Fruit fly (Drosophila melanogaster) whole organism, embryonic: ENCODE data around the gene Frmd5.

Experiments
- ATbp ChIP-seq: fragments of 200-800 bp; sonication (Bioruptor generic); optimal IDR thresholded peaks from 2 replicates; lab custom pipeline; 2017; ENCODE audit warnings: missing biosample characterization, mild to moderate bottlenecking, missing genetic modification characterization, missing genetic modification reagents
- Abd-B ChIP-seq: fragments of 200-800 bp; sonication (Bioruptor generic); optimal IDR thresholded peaks from 2 replicates; lab custom pipeline; 2018; ENCODE audit warnings: missing biosample characterization, mild to moderate bottlenecking, missing genetic modification characterization, moderate library complexity
- CG10654 ChIP-seq: fragments of 200-800 bp; sonication (Bioruptor generic); optimal IDR thresholded peaks from 2 replicates; lab custom pipeline; 2016; ENCODE audit warnings: missing biosample characterization, missing genetic modification characterization
- CG12071 ChIP-seq: fragments of 200-800 bp; sonication (Bioruptor generic); optimal IDR thresholded peaks from 3 replicates; lab custom pipeline; 2018; ENCODE audit warnings: missing biosample characterization, mild to moderate bottlenecking, missing genetic modification characterization
- CG12391 ChIP-seq: fragments of 200-800 bp; sonication (Bioruptor generic); optimal IDR thresholded peaks from 3 replicates; lab custom pipeline; 2018; ENCODE audit warnings: missing biosample characterization, mild to moderate bottlenecking, missing genetic modification characterization, moderate library complexity
- CG12744 ChIP-seq: fragments of 200-800 bp; sonication (Bioruptor generic); optimal IDR thresholded peaks from 2 replicates; lab custom pipeline; 2016; ENCODE audit warnings: missing biosample characterization, missing genetic modification characterization
- CG13424 ChIP-seq: fragments of 200-800 bp; sonication (Bioruptor generic); optimal IDR thresholded peaks from 2 replicates; lab custom pipeline; 2019; ENCODE audit warnings: missing biosample characterization, mild to moderate bottlenecking, missing genetic modification characterization, moderate library complexity
- CG13624 ChIP-seq: fragments of 200-800 bp; sonication (Bioruptor generic); optimal IDR thresholded peaks from 2 replicates; lab custom pipeline; 2016; ENCODE audit warnings: missing biosample characterization, missing genetic modification characterization
- CG15073 ChIP-seq: fragments of 200-800 bp; sonication (Bioruptor generic); optimal IDR thresholded peaks from 2 replicates; lab custom pipeline; 2016; ENCODE audit warnings: missing biosample characterization, missing genetic modification characterization
- CG17385 ChIP-seq: fragments of 200-800 bp; sonication (Bioruptor generic); optimal IDR thresholded peaks from 3 replicates; lab custom pipeline; 2018; ENCODE audit warnings: missing biosample characterization, mild to moderate bottlenecking, missing genetic modification characterization
- CG17568 ChIP-seq: fragments of 200-800 bp; sonication (Bioruptor generic); optimal IDR thresholded peaks from 2 replicates; lab custom pipeline; 2018; ENCODE audit warnings: missing biosample characterization, mild to moderate bottlenecking, missing genetic modification characterization, moderate library complexity
- CG17829 ChIP-seq: fragments of 200-800 bp; optimal IDR thresholded peaks from 2 replicates; lab custom pipeline; 2019; ENCODE audit warnings: missing biosample characterization, mild to moderate bottlenecking, missing genetic modification characterization, moderate library complexity
- CG31365 ChIP-seq: fragments of 200-800 bp; sonication (Bioruptor generic); optimal IDR thresholded peaks from 2 replicates; lab custom pipeline; 2018; ENCODE audit warnings: missing biosample characterization, mild to moderate bottlenecking, missing genetic modification characterization
- CG4282 ChIP-seq: fragments of 200-800 bp; sonication (Bioruptor generic); optimal IDR thresholded peaks from 2 replicates; lab custom pipeline; 2016; ENCODE audit warnings: missing biosample characterization, missing genetic modification characterization
- CG6683 ChIP-seq: fragments of 200-800 bp; sonication (Bioruptor generic); optimal IDR thresholded peaks from 2 replicates; lab custom pipeline; 2017; ENCODE audit warnings: missing biosample characterization, mild to moderate bottlenecking, missing genetic modification characterization, missing genetic modification reagents
- CG7839 ChIP-seq: fragments of 200-800 bp; sonication (Bioruptor generic); optimal IDR thresholded peaks from 3 replicates; lab custom pipeline; 2018; ENCODE audit warnings: missing biosample characterization, mild to moderate bottlenecking, missing genetic modification characterization, moderate library complexity
- CG9797 ChIP-seq: fragments of 200-800 bp; sonication (Bioruptor generic); optimal IDR thresholded peaks from 3 replicates; lab custom pipeline; 2018; ENCODE audit warnings: missing biosample characterization, mild to moderate bottlenecking, missing genetic modification characterization
- CTCF ChIP-seq: fragments of 200-800 bp; sonication (Bioruptor generic); optimal IDR thresholded peaks from 2 replicates; lab custom pipeline; 2017; ENCODE audit warnings: missing biosample characterization, mild to moderate bottlenecking, missing genetic modification characterization, moderate library complexity
- Dll ChIP-seq: fragments of 200-800 bp; sonication (Bioruptor generic); IDR thresholded peaks from 4 replicates; pipeline ENCODE4 v1.3.6; 2022; ENCODE audit warnings: missing biosample characterization, missing genetic modification characterization; ENCODE audit not compliant: partially characterized antibody
- H15 ChIP-seq: fragments of 200-800 bp; sonication (Bioruptor generic); IDR thresholded peaks from 3 replicates; pipeline ENCODE4 v1.3.6; 2022; ENCODE audit warnings: missing biosample characterization, missing genetic modification characterization
- HLH4C ChIP-seq: fragments of 200-800 bp; sonication (Bioruptor generic); IDR thresholded peaks from 3 replicates; pipeline ENCODE4 v1.3.6; 2022; ENCODE audit warnings: missing biosample characterization, missing genetic modification characterization; ENCODE audit not compliant: partially characterized antibody
- Lhr ChIP-seq: fragments of 200-800 bp; sonication (Bioruptor generic); optimal IDR thresholded peaks from 3 replicates; lab custom pipeline; 2017; ENCODE audit warnings: mild to moderate bottlenecking, missing biosample characterization, missing genetic modification reagents, missing genetic modification characterization
- PHDP ChIP-seq: fragments of 200-800 bp; sonication (Bioruptor generic); optimal IDR thresholded peaks from 3 replicates; lab custom pipeline; 2018; ENCODE audit warnings: missing biosample characterization, mild to moderate bottlenecking, missing genetic modification characterization, moderate library complexity
- Scr ChIP-seq: fragments of 200-800 bp; sonication (Bioruptor generic); IDR thresholded peaks from 2 replicates; pipeline ENCODE4 v1.3.6; 2022; ENCODE audit warnings: missing biosample characterization, missing genetic modification characterization; ENCODE audit not compliant: partially characterized antibody
- Sox100B ChIP-seq: fragments of 200-800 bp; sonication (Bioruptor generic); optimal IDR thresholded peaks from 3 replicates; lab custom pipeline; 2018; ENCODE audit warnings: missing biosample characterization, mild to moderate bottlenecking, missing genetic modification characterization
- Stat92E ChIP-seq, 3 experiments: fragments of >200 bp in 2 of 3; fragments of 200-800 bp in 1 of 3; sonication (Bioruptor generic) in 1 of 3; optimal IDR thresholded peaks; 2 replicates each; lab custom pipeline; 2017 to 2019; ENCODE audit warnings: missing biosample characterization in 3 of 3, missing genetic modification characterization in 3 of 3, mild to moderate bottlenecking in 1 of 3, moderate library complexity in 1 of 3
- Xrp1 ChIP-seq: fragments of 200-800 bp; sonication (Bioruptor generic); IDR thresholded peaks from 2 replicates; pipeline ENCODE4 v1.3.6; 2022; ENCODE audit warnings: missing biosample characterization, missing genetic modification characterization
- abd-A ChIP-seq: fragments of 200-800 bp; sonication (Bioruptor generic); optimal IDR thresholded peaks from 3 replicates; lab custom pipeline; 2019; ENCODE audit warnings: missing biosample characterization, mild to moderate bottlenecking, missing genetic modification characterization, moderate library complexity
- bbx ChIP-seq: fragments of 200-800 bp; sonication (Bioruptor generic); IDR thresholded peaks from 2 replicates; pipeline ENCODE4 v1.3.6; 2022; ENCODE audit warnings: missing biosample characterization, missing genetic modification characterization; ENCODE audit not compliant: partially characterized antibody
- dmrt11E ChIP-seq: fragments of 200-800 bp; sonication (Bioruptor generic); optimal IDR thresholded peaks from 3 replicates; lab custom pipeline; 2018; ENCODE audit warnings: missing biosample characterization, mild to moderate bottlenecking, missing genetic modification characterization, moderate library complexity
- dmrt99B ChIP-seq: fragments of 200-800 bp; sonication (Bioruptor generic); optimal IDR thresholded peaks from 2 replicates; lab custom pipeline; 2018; ENCODE audit warnings: missing biosample characterization, mild to moderate bottlenecking, missing genetic modification characterization, moderate library complexity
- dysf ChIP-seq: fragments of 200-800 bp; sonication (Bioruptor generic); IDR thresholded peaks from 3 replicates; pipeline ENCODE4 v1.3.6; 2022; ENCODE audit warnings: missing biosample characterization, missing genetic modification characterization
- eve ChIP-seq, 2 experiments: fragments of >200 bp; optimal IDR thresholded peaks; 2 replicates each; lab custom pipeline; 2017; ENCODE audit warnings: missing biosample characterization in 2 of 2, missing genetic modification characterization in 2 of 2
- gce ChIP-seq: fragments of 200-800 bp; sonication (Bioruptor generic); IDR thresholded peaks from 3 replicates; pipeline ENCODE4 v1.3.6; 2022; ENCODE audit warnings: missing biosample characterization, missing genetic modification characterization
- grau ChIP-seq: fragments of 200-800 bp; optimal IDR thresholded peaks from 3 replicates; lab custom pipeline; 2019; ENCODE audit warnings: missing biosample characterization, mild to moderate bottlenecking, missing genetic modification characterization, moderate library complexity
- hkb ChIP-seq, 2 experiments: fragments of 200-800 bp in 1 of 2; fragments of >200 bp in 1 of 2; sonication (Bioruptor generic) in 1 of 2; IDR thresholded peaks in 1 of 2; optimal IDR thresholded peaks in 1 of 2; 2 replicates each; pipeline versions ENCODE4 v1.3.6 to Lab custom; 2017 to 2022; ENCODE audit warnings: missing biosample characterization in 1 of 2, missing genetic modification characterization in 1 of 2
- inv ChIP-seq: fragments of 200-800 bp; sonication (Bioruptor generic); IDR thresholded peaks from 2 replicates; pipeline ENCODE4 v1.3.6; 2022; ENCODE audit warnings: missing biosample characterization, missing genetic modification characterization; ENCODE audit not compliant: partially characterized antibody
- nau ChIP-seq: fragments of 200-800 bp; sonication (Bioruptor generic); optimal IDR thresholded peaks from 3 replicates; lab custom pipeline; 2017; ENCODE audit warnings: missing biosample characterization, mild to moderate bottlenecking, missing genetic modification characterization, missing genetic modification reagents
- onecut ChIP-seq: fragments of 200-800 bp; sonication (Bioruptor generic); IDR thresholded peaks from 2 replicates; pipeline ENCODE4 v1.3.6; 2022; ENCODE audit warnings: missing biosample characterization, missing genetic modification characterization
- run ChIP-seq: fragments of 200-800 bp; sonication (Bioruptor generic); optimal IDR thresholded peaks from 3 replicates; lab custom pipeline; 2018; ENCODE audit warnings: missing biosample characterization, mild to moderate bottlenecking, missing genetic modification characterization
- sens ChIP-seq: fragments of 200-800 bp; sonication (Bioruptor generic); peaks from one replicate; lab custom pipeline; 2016; ENCODE audit warnings: missing biosample characterization, missing genetic modification characterization
- sob ChIP-seq: fragments of 200-800 bp; sonication (Bioruptor generic); IDR thresholded peaks from 2 replicates; pipeline ENCODE4 v1.3.6; 2022; ENCODE audit warnings: missing biosample characterization, missing genetic modification characterization
- tap ChIP-seq: fragments of 200-800 bp; optimal IDR thresholded peaks from 3 replicates; lab custom pipeline; 2019; ENCODE audit warnings: missing biosample characterization, mild to moderate bottlenecking, missing genetic modification characterization, moderate library complexity
- tgo ChIP-seq: fragments of 200-800 bp; sonication (Bioruptor generic); IDR thresholded peaks from 3 replicates; pipeline ENCODE4 v1.3.6; 2022; ENCODE audit warnings: missing biosample characterization, missing genetic modification characterization
- twi ChIP-seq: fragments of 200-800 bp; optimal IDR thresholded peaks from 2 replicates; lab custom pipeline; 2019; ENCODE audit warnings: missing biosample characterization, mild to moderate bottlenecking, missing genetic modification characterization, moderate library complexity
- unpg ChIP-seq: fragments of 200-800 bp; sonication (Bioruptor generic); optimal IDR thresholded peaks from 3 replicates; lab custom pipeline; 2018; ENCODE audit warnings: missing biosample characterization, mild to moderate bottlenecking, missing genetic modification characterization, moderate library complexity
- wdn ChIP-seq: fragments of 200-800 bp; sonication (Bioruptor generic); IDR thresholded peaks from 2 replicates; pipeline ENCODE4 v1.3.6; 2022; ENCODE audit warnings: missing biosample characterization, missing genetic modification characterization
- zf30C ChIP-seq: fragments of 200-800 bp; sonication (Bioruptor generic); optimal IDR thresholded peaks from 3 replicates; lab custom pipeline; 2018; ENCODE audit warnings: missing biosample characterization, mild to moderate bottlenecking, missing genetic modification characterization

Gene Frmd5

DNA sequence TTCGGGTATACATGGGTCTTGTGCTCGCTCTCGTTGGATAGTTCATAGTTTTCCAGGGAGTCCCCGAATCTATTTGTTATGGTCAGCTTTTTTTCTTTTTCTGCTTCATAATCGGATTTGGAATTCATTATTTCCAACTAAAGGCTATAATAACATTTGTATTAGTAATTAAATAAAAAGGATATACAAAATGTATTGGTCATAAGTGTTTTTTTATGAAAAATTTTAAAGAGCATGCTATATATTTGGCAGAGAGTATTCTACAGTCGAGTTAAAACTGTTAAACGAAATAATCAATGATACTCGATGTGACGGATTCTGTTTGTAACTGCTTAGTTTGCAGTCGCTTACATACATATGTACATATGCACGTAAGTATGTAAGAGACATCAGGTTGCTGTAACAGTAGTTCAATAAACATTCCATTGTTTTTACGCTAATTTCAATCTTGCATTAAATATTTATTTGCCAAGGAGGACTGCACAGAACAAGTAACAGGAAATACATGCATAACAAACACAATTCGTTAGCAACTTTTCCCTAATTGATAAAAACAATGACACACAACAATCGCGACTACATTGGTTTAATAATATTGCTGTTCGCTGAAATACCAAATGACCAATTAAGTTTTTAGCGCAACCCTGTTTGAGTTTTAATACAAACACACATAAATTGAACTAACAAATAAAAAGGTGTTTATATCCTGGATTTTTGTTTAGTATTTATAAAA is 45.0 kb upstream of the Frmd5 start:
- TF ChIP-seq HLH4C (GFP tag; lab: Robert Waterston, UW) (0 out of 3 replicates have a peak, but pooled peaks have one; percentile 47), CG10654 (no peak), eve (GFP tag; optimal IDR thresholded peaks at IDR 0.05; lab: Kevin White, UChicago) (peak in 1 of 2 experiments; percentile 41), sens (no peak), CG13624 (GFP tag; lab: Kevin White, UChicago) (no peak), Dll (GFP tag; lab: Robert Waterston, UW) (no peak), onecut (GFP tag; lab: Robert Waterston, UW) (peak; percentile 62), CG9797 (GFP tag; lab: Kevin White, UChicago) (no peak), CTCF (GFP tag; lab: Kevin White, UChicago) (no peak), Abd-B (GFP tag; lab: Kevin White, UChicago) (no peak), abd-A (no peak), Lhr (GFP tag; lab: Kevin White, UChicago) (no peak), ATbp (no peak), zf30C (GFP tag; lab: Kevin White, UChicago) (no peak), CG4282 (GFP tag; lab: Kevin White, UChicago) (no peak), CG31365 (tag; lab: Kevin White, UChicago) (peak; percentile 55), Scr (peak; percentile 28; the same call in 1 of the 2 replicates), CG15073 (GFP tag; lab: Kevin White, UChicago) (no peak), sob (GFP tag; lab: Robert Waterston, UW) (0 out of 2 replicates have a peak, but pooled peaks have one; percentile 32), twi (tag; lab: Kevin White, UChicago) (no peak), run (tag; lab: Kevin White, UChicago) (no peak), unpg (peak; percentile 30), bbx (GFP tag; lab: Robert Waterston, UW) (no peak), CG17385 (GFP tag; lab: Kevin White, UChicago) (no peak), Stat92E (GFP tag; optimal IDR thresholded peaks at IDR 0.05; lab: Kevin White, UChicago) (no peak), CG17568 (GFP tag; lab: Kevin White, UChicago) (peak; percentile 8), H15 (GFP tag; lab: Robert Waterston, UW) (no peak), hkb (optimal IDR thresholded peaks at IDR 0.05; lab: Kevin White, UChicago) (no peak), hkb (GFP tag; IDR thresholded peaks at IDR 0.05; lab: Robert Waterston, UW) (0 out of 2 replicates have a peak, but pooled peaks have one; percentile 13), tgo (no peak), nau (no peak), CG17829 (tag; lab: Kevin White, UChicago) (no peak), CG6683 (GFP tag; lab: Kevin White, UChicago) (no peak), Xrp1 (peak; percentile 40; the same call in 1 of the 2 replicates), CG7839 (peak; percentile 60), dysf (GFP tag; lab: Robert Waterston, UW) (peak; percentile 49; the same call in 1 of the 3 replicates), tap (tag; lab: Kevin White, UChicago) (peak; percentile 6), PHDP (tag; lab: Kevin White, UChicago) (peak; percentile 33), CG12071 (GFP tag; lab: Kevin White, UChicago) (no peak), dmrt99B (tag; lab: Kevin White, UChicago) (peak; percentile 34), inv (GFP tag; lab: Robert Waterston, UW) (no peak), CG12391 (tag; lab: Kevin White, UChicago) (peak; percentile 23), wdn (GFP tag; lab: Robert Waterston, UW) (no peak), CG13424 (peak; percentile 13), dmrt11E (tag; lab: Kevin White, UChicago) (peak; percentile 20), grau (tag; lab: Kevin White, UChicago) (peak; percentile 36), Sox100B (GFP tag; lab: Kevin White, UChicago) (no peak), CG12744 (GFP tag; lab: Kevin White, UChicago) (no peak), gce (GFP tag; lab: Robert Waterston, UW) (no peak)
